Fruit fly (Drosophila melanogaster) whole organism, embryonic: Measurements from ENCODE around the gene CG10413.

Source experiments
- ATbp ChIP-seq: fragments of 200-800 bp; sonication (Bioruptor generic); optimal IDR thresholded peaks from 2 replicates; lab custom pipeline; 2017; ENCODE audit warnings: missing biosample characterization, mild to moderate bottlenecking, missing genetic modification characterization, missing genetic modification reagents
- Bdp1 ChIP-seq: fragments of 200-800 bp; sonication (Bioruptor generic); optimal IDR thresholded peaks from 3 replicates; lab custom pipeline; 2016; ENCODE audit warnings: missing biosample characterization, missing genetic modification characterization
- CG10321 ChIP-seq: fragments of 200-800 bp; sonication (Bioruptor generic); IDR thresholded peaks from 2 replicates; pipeline ENCODE4 v1.3.6; 2022; ENCODE audit warnings: missing biosample characterization, missing genetic modification characterization
- CG10543 ChIP-seq: fragments of 200-800 bp; sonication (Bioruptor generic); optimal IDR thresholded peaks from 3 replicates; lab custom pipeline; 2017; ENCODE audit warnings: missing biosample characterization, mild to moderate bottlenecking, missing genetic modification characterization, moderate library complexity
- CG10565 ChIP-seq: fragments of 200-800 bp; sonication (Bioruptor generic); optimal IDR thresholded peaks from 3 replicates; lab custom pipeline; 2016; ENCODE audit warnings: missing biosample characterization, mild to moderate bottlenecking, missing genetic modification characterization
- CG11504 ChIP-seq: fragments of 200-800 bp; sonication (Bioruptor generic); optimal IDR thresholded peaks from 3 replicates; lab custom pipeline; 2019; ENCODE audit warnings: missing biosample characterization, mild to moderate bottlenecking, missing genetic modification characterization, moderate library complexity
- CG14014 ChIP-seq: fragments of 200-800 bp; sonication (Bioruptor generic); IDR thresholded peaks from 2 replicates; pipeline ENCODE4 v1.3.6; 2022; ENCODE audit warnings: missing biosample characterization, missing genetic modification characterization
- CG15073 ChIP-seq: fragments of 200-800 bp; sonication (Bioruptor generic); optimal IDR thresholded peaks from 2 replicates; lab custom pipeline; 2016; ENCODE audit warnings: missing biosample characterization, missing genetic modification characterization
- CG17361 ChIP-seq: fragments of 200-800 bp; sonication (Bioruptor generic); IDR thresholded peaks from 3 replicates; pipeline ENCODE4 v1.3.6; 2022; ENCODE audit warnings: missing biosample characterization, missing genetic modification characterization
- CG18262 ChIP-seq: fragments of 200-800 bp; optimal IDR thresholded peaks from 3 replicates; lab custom pipeline; 2019; ENCODE audit warnings: missing biosample characterization, mild to moderate bottlenecking, missing genetic modification characterization, moderate library complexity
- CG1832 ChIP-seq: fragments of 200-800 bp; sonication (Bioruptor generic); optimal IDR thresholded peaks from 2 replicates; lab custom pipeline; 2017; ENCODE audit warnings: missing biosample characterization, mild to moderate bottlenecking, missing genetic modification characterization, inconsistent platforms
- CG18599 ChIP-seq: fragments of 200-800 bp; sonication (Bioruptor generic); optimal IDR thresholded peaks from 3 replicates; lab custom pipeline; 2017; ENCODE audit warnings: missing biosample characterization, missing genetic modification characterization, mild to moderate bottlenecking, moderate library complexity, missing genetic modification reagents
- CG31388 ChIP-seq: fragments of 200-800 bp; sonication (Bioruptor generic); optimal IDR thresholded peaks from 2 replicates; lab custom pipeline; 2016; ENCODE audit warnings: missing biosample characterization, missing genetic modification characterization
- CG3838 ChIP-seq: fragments of 200-800 bp; sonication (Bioruptor generic); optimal IDR thresholded peaks from 3 replicates; lab custom pipeline; 2016; ENCODE audit warnings: missing biosample characterization, missing genetic modification characterization
- CG6854 ChIP-seq: fragments of 200-800 bp; sonication (Bioruptor generic); optimal IDR thresholded peaks from 3 replicates; lab custom pipeline; 2017; ENCODE audit warnings: missing biosample characterization, mild to moderate bottlenecking, missing genetic modification characterization
- CG7786 ChIP-seq: fragments of 200-800 bp; sonication (Bioruptor generic); optimal IDR thresholded peaks from 2 replicates; lab custom pipeline; 2016; ENCODE audit warnings: missing biosample characterization, missing genetic modification characterization
- CG8089 ChIP-seq: fragments of 200-800 bp; sonication (Bioruptor generic); optimal IDR thresholded peaks from 3 replicates; lab custom pipeline; 2016; ENCODE audit warnings: missing biosample characterization, missing genetic modification characterization
- CG8290 ChIP-seq, 3 experiments: fragments of 200-800 bp; sonication (Bioruptor generic); optimal IDR thresholded peaks; 2 replicates each; lab custom pipeline; 2016 to 2019; ENCODE audit warnings: missing biosample characterization in 3 of 3, missing genetic modification characterization in 3 of 3, mild to moderate bottlenecking in 2 of 3, moderate library complexity in 1 of 3
- Dref ChIP-seq: fragments of 200-800 bp; sonication (Bioruptor generic); IDR thresholded peaks from 2 replicates; pipeline ENCODE4 v1.3.6; 2022; ENCODE audit warnings: missing biosample characterization, missing genetic modification characterization
- Eip74EF ChIP-seq, 2 experiments: fragments of 200-800 bp in 1 of 2; fragments of >200 bp in 1 of 2; sonication (Bioruptor generic) in 1 of 2; optimal IDR thresholded peaks; 2 replicates each; lab custom pipeline; 2017 to 2019; ENCODE audit warnings: missing biosample characterization in 2 of 2, missing genetic modification characterization in 2 of 2, mild to moderate bottlenecking in 1 of 2, moderate library complexity in 1 of 2
- Ets65A ChIP-seq: fragments of 200-800 bp; sonication (Bioruptor generic); peaks from one replicate; lab custom pipeline; 2016; ENCODE audit warnings: missing biosample characterization, missing genetic modification characterization
- Hr39 ChIP-seq: fragments of >200 bp; optimal IDR thresholded peaks from 2 replicates; lab custom pipeline; 2017
- NfI ChIP-seq: fragments of 200-800 bp; sonication (Bioruptor generic); optimal IDR thresholded peaks from 3 replicates; lab custom pipeline; 2018; ENCODE audit warnings: missing biosample characterization, mild to moderate bottlenecking, missing genetic modification characterization, moderate library complexity
- Pdp1 ChIP-seq, 2 experiments: fragments of 200-800 bp; sonication (Bioruptor generic); optimal IDR thresholded peaks; 3 replicates each; lab custom pipeline; 2016; ENCODE audit warnings: missing biosample characterization in 2 of 2, missing genetic modification characterization in 2 of 2, mild to moderate bottlenecking in 1 of 2, moderate library complexity in 1 of 2
- Spps ChIP-seq: fragments of 200-800 bp; sonication (Bioruptor generic); optimal IDR thresholded peaks from 2 replicates; lab custom pipeline; 2018; ENCODE audit warnings: missing biosample characterization, mild to moderate bottlenecking, missing genetic modification characterization
- ap ChIP-seq: fragments of 200-800 bp; sonication (Bioruptor generic); IDR thresholded peaks from 2 replicates; pipeline ENCODE4 v1.3.6; 2022; ENCODE audit warnings: missing biosample characterization, missing genetic modification characterization
- bbx ChIP-seq: fragments of 200-800 bp; sonication (Bioruptor generic); IDR thresholded peaks from 2 replicates; pipeline ENCODE4 v1.3.6; 2022; ENCODE audit warnings: missing biosample characterization, missing genetic modification characterization; ENCODE audit not compliant: partially characterized antibody
- bcd ChIP-seq: fragments of 200-800 bp; sonication (Bioruptor generic); optimal IDR thresholded peaks from 2 replicates; lab custom pipeline; 2017; ENCODE audit warnings: missing biosample characterization, mild to moderate bottlenecking, missing genetic modification characterization
- ci ChIP-seq: fragments of 200-800 bp; sonication (Bioruptor generic); IDR thresholded peaks from 3 replicates; pipeline ENCODE4 v1.3.6; 2022; ENCODE audit warnings: missing biosample characterization, missing genetic modification characterization
- danr ChIP-seq: fragments of 200-800 bp; sonication (Bioruptor generic); IDR thresholded peaks from 2 replicates; pipeline ENCODE4 v1.3.6; 2022; ENCODE audit warnings: missing biosample characterization, missing genetic modification characterization
- fd64A ChIP-seq: fragments of 200-800 bp; sonication (Bioruptor generic); optimal IDR thresholded peaks from 3 replicates; lab custom pipeline; 2018; ENCODE audit warnings: missing biosample characterization, mild to moderate bottlenecking, missing genetic modification characterization
- her ChIP-seq: fragments of 200-800 bp; sonication (Bioruptor generic); optimal IDR thresholded peaks from 2 replicates; lab custom pipeline; 2016; ENCODE audit warnings: missing biosample characterization, missing genetic modification characterization
- jigr1 ChIP-seq: fragments of 200-800 bp; sonication (Bioruptor generic); IDR thresholded peaks from 3 replicates; pipeline ENCODE4 v1.3.6; 2022; ENCODE audit warnings: missing biosample characterization, missing genetic modification characterization
- mld ChIP-seq: fragments of 200-800 bp; sonication (Bioruptor generic); IDR thresholded peaks from 3 replicates; pipeline ENCODE4 v1.3.6; 2022; ENCODE audit warnings: missing biosample characterization, missing genetic modification characterization; ENCODE audit not compliant: partially characterized antibody
- oc ChIP-seq: fragments of 200-800 bp; sonication (Bioruptor generic); optimal IDR thresholded peaks from 2 replicates; lab custom pipeline; 2018; ENCODE audit warnings: missing biosample characterization, mild to moderate bottlenecking, missing genetic modification characterization, moderate library complexity
- org-1 ChIP-seq: fragments of 200-800 bp; sonication (Bioruptor generic); optimal IDR thresholded peaks from 2 replicates; lab custom pipeline; 2017; ENCODE audit warnings: missing biosample characterization, missing genetic modification characterization
- otp ChIP-seq: fragments of 200-800 bp; sonication (Bioruptor generic); IDR thresholded peaks from 3 replicates; pipeline ENCODE4, ENCODE4 v1.3.6; 2022; ENCODE audit warnings: missing biosample characterization, missing genetic modification characterization
- pfk ChIP-seq: fragments of 200-800 bp; sonication (Bioruptor generic); optimal IDR thresholded peaks from 2 replicates; lab custom pipeline; 2018; ENCODE audit warnings: missing biosample characterization, mild to moderate bottlenecking, missing genetic modification characterization, moderate library complexity
- pho ChIP-seq: fragments of 200-800 bp; sonication (Bioruptor generic); optimal IDR thresholded peaks from 2 replicates; lab custom pipeline; 2016; ENCODE audit warnings: missing biosample characterization, missing genetic modification characterization
- rib ChIP-seq: fragments of 200-800 bp; sonication (Bioruptor generic); IDR thresholded peaks from 2 replicates; pipeline ENCODE4 v1.3.6; 2022; ENCODE audit warnings: missing biosample characterization, missing genetic modification characterization
- sim ChIP-seq: fragments of 200-800 bp; sonication (Bioruptor generic); IDR thresholded peaks from 2 replicates; pipeline ENCODE4 v1.3.6; 2022; ENCODE audit warnings: missing biosample characterization, missing genetic modification characterization
- sima ChIP-seq: fragments of 200-800 bp; sonication (Bioruptor generic); optimal IDR thresholded peaks from 2 replicates; lab custom pipeline; 2016; ENCODE audit warnings: missing biosample characterization, missing genetic modification characterization
- slou ChIP-seq: fragments of 200-800 bp; sonication (Bioruptor generic); optimal IDR thresholded peaks from 3 replicates; lab custom pipeline; 2016; ENCODE audit warnings: missing biosample characterization, missing genetic modification characterization
- tup ChIP-seq: fragments of 200-800 bp; sonication (Bioruptor generic); optimal IDR thresholded peaks from 2 replicates; lab custom pipeline; 2016; ENCODE audit warnings: missing biosample characterization, mild to moderate bottlenecking, missing genetic modification characterization, moderate library complexity
- zen2 ChIP-seq: fragments of 200-800 bp; sonication (Bioruptor generic); IDR thresholded peaks from 3 replicates; pipeline ENCODE4 v1.3.6; 2022; ENCODE audit warnings: missing biosample characterization, missing genetic modification characterization; ENCODE audit not compliant: partially characterized antibody

CG10413 gene

DNA sequence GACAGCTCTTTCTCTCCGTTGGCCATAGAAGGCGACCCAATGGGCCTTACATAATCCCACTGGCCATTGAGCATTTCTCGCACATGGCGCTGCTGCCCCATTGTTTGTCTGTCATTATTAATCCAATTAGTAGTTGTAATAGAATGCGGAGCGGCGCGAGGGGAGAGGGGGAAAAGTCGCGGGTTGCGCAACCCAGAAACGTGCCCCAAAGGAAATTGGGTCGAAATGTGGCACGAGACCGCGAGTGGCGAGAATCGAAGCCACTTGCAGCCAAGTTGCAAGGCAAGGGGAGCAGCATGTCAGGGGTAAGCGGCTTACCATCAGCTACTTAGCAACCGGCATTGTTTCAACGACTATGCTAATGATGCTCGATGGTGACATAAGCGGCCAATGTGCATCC is 19.3 kb upstream of the CG10413 start (continued):
- no peak for TF ChIP-seq org-1 (GFP tag; lab: Kevin White, UChicago)
- no peak for TF ChIP-seq mld (GFP tag; lab: Robert Waterston, UW)
- no peak for TF ChIP-seq zen2 (GFP tag; lab: Robert Waterston, UW)
- TF ChIP-seq Ets65A (GFP tag; lab: Kevin White, UChicago): peak; percentile 46
- TF ChIP-seq NfI (GFP tag; lab: Kevin White, UChicago): no peak
- peak; percentile 94 for TF ChIP-seq oc (tag; lab: Kevin White, UChicago)
- TF ChIP-seq otp (GFP tag; lab: Robert Waterston, UW): 0 out of 3 replicates have a peak, but pooled peaks have one; percentile 53
- no peak for TF ChIP-seq CG8089 (GFP tag; lab: Kevin White, UChicago)
- 0 out of 2 replicates have a peak, but pooled peaks have one; percentile 21 for TF ChIP-seq rib (GFP tag; lab: Robert Waterston, UW)
- no peak for TF ChIP-seq Eip74EF (GFP tag; optimal IDR thresholded peaks at IDR 0.05; lab: Kevin White, UChicago)
- TF ChIP-seq fd64A: no peak
- no peak for TF ChIP-seq pfk (GFP tag; lab: Kevin White, UChicago)

DNA sequence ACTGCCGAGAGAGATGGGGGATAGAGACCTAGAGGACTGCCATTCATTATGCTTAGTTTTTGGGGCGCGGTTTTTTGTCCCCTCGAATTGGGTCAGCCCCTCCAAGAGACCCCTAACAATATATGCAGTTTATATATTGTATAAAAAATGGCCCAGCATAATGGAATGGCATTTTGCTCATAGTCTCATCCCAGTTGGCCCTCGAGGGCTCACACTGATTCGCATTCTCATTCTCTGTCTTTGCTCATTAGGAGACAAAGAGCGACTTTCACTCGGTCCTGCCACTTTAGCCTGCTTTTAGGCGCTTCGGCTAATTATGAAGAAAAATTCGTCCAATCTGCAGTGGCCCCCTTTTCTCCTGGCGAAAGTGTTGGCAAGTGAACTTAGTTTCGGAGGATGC is 18.4 kb upstream of the CG10413 start:
- TF ChIP-seq CG10543 (GFP tag; lab: Kevin White, UChicago) (no peak), ci (GFP tag; lab: Robert Waterston, UW) (0 out of 3 replicates have a peak, but pooled peaks have one; percentile 25), jigr1 (GFP tag; lab: Robert Waterston, UW) (no peak), CG10565 (GFP tag; lab: Kevin White, UChicago) (no peak), Dref (GFP tag; lab: Robert Waterston, UW) (no peak), CG8290 (GFP tag; optimal IDR thresholded peaks at IDR 0.05; lab: Kevin White, UChicago) (no peak), CG8290 (tag; optimal IDR thresholded peaks at IDR 0.05; lab: Kevin White, UChicago) (peak in 1 of 2 experiments; percentile 49)

DNA sequence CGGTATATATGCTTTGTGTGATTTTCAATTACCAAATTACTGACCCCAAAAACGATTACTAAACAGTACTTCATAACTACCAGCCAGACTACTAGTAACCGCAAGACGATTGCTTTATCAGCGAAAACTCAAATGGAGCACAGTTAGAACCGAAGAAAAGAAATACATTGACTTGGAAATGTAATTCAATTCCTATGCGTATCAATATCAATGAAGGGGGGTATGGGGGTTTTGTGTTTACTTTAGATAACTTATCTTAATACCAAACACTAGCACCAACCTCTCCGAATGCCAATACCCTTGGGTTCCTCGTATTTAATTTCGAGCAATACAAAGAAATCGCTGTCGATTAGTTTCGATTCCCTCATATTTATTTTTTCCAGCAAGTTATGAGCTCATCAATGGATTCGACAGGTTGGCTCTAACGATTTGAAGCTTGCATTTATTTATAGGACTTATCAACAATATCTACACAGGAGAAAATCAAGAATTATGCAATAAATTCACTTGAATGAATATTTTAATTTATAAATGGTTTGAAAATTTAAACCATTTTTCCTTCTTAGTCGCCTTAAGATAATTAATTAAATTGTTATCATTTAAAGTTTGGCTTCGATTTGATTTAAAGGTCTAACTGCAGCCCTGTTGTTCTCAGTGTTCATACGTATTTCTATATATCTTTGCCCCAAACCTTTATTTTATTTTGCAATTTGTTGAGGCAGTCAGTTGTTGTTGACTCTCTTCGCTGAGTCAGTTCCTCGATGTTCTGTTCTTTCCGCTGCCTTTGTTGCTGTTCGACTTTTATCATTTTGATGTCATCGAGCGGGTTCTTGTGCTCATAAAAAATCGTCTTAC is 16.5 kb upstream of the CG10413 start:
- TF ChIP-seq pho (GFP tag; lab: Kevin White, UChicago) (peak; percentile 80), slou (GFP tag; lab: Kevin White, UChicago) (peak; percentile 80), CG10321 (GFP tag; lab: Robert Waterston, UW) (peak; percentile 19; the same call in 1 of the 2 replicates), CG14014 (GFP tag; lab: Robert Waterston, UW) (peak; percentile 82), Bdp1 (GFP tag; lab: Kevin White, UChicago) (peak; percentile 46), CG18262 (tag; lab: Kevin White, UChicago) (peak; percentile 86), CG7786 (GFP tag; lab: Kevin White, UChicago) (peak; percentile 20), Hr39 (lab: Kevin White, UChicago) (no peak), her (GFP tag; lab: Kevin White, UChicago) (no peak), CG31388 (no peak), bbx (GFP tag; lab: Robert Waterston, UW) (no peak), CG8290 (GFP tag; optimal IDR thresholded peaks at IDR 0.05; lab: Kevin White, UChicago) (no peak), CG8290 (tag; optimal IDR thresholded peaks at IDR 0.05; lab: Kevin White, UChicago) (peak in 1 of 2 experiments; percentile 31), CG6854 (GFP tag; lab: Kevin White, UChicago) (peak; percentile 48), ATbp (GFP tag; lab: Kevin White, UChicago) (peak; percentile 28), sima (GFP tag; lab: Kevin White, UChicago) (no peak), CG11504 (peak; percentile 81), CG3838 (GFP tag; lab: Kevin White, UChicago) (peak; percentile 11), CG17361 (GFP tag; lab: Robert Waterston, UW) (peak; percentile 89), danr (GFP tag; lab: Robert Waterston, UW) (no peak), sim (GFP tag; lab: Robert Waterston, UW) (0 out of 2 replicates have a peak, but pooled peaks have one; percentile 56), CG1832 (GFP tag; lab: Kevin White, UChicago) (no peak), Pdp1 (GFP tag; optimal IDR thresholded peaks at IDR 0.05; lab: Kevin White, UChicago) (peak; percentile 6 to 69), CG18599 (GFP tag; lab: Kevin White, UChicago) (peak; percentile 89), CG15073 (GFP tag; lab: Kevin White, UChicago) (no peak), bcd (GFP tag; lab: Kevin White, UChicago) (peak; percentile 79), ap (GFP tag; lab: Robert Waterston, UW) (peak; percentile 67), Spps (tag; lab: Kevin White, UChicago) (peak; percentile 69), tup (GFP tag; lab: Kevin White, UChicago) (no peak)
